Fruit fly (Drosophila melanogaster): Measurements from ENCODE around the gene CG9121.

CG9121 gene

DNA sequence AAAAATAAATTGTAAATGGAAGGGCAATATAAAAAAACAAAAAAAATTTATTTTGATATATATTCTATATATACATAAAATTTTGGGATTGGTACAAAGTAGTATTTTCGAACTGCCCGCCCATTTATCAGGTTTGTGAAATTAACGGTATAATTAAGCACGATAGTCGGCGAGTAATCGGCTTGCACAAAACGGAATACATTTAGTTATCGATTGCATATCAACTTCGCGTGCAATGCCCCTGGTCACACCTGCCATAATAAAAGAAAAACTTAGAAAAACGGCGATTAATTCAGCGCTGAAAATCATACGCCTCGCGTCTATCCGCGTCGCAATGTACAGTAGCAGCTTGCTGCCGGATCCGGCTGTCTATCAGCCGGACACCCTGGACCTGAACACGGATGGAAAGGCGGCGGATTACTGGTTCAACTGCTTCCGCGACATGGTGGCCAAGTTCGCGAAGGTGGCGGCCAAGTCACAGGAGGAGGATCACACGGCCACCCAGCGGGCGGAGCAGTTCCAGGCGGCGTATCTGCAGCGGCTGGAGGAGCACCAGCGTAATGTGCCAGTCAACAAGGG lies 43.0 kb upstream of the CG9121 start, which contains the start of gene CG5828 (continued):
- TF ChIP-seq Hmr (GFP tag; optimal IDR thresholded peaks at IDR 0.05) (no peak), row (GFP tag; IDR thresholded peaks at IDR 0.05) (peak; percentile 69), CG34422 (GFP tag; IDR thresholded peaks at IDR 0.05) (no peak), Med (GFP tag) (peak; percentile 86), ro (GFP tag; IDR thresholded peaks at IDR 0.05) (no peak), sug (tag; optimal IDR thresholded peaks at IDR 0.05) (no peak), Hey (tag; optimal IDR thresholded peaks at IDR 0.05) (no peak), CG9609 (GFP tag; optimal IDR thresholded peaks at IDR 0.05) (no peak), CG3838 (GFP tag; optimal IDR thresholded peaks at IDR 0.05) (no peak), hb (GFP tag; IDR thresholded peaks at IDR 0.05; ENCODE audit: partially characterized antibody) (peak; percentile 71; the same call in 2 of the 3 replicates), CG13624 (GFP tag; optimal IDR thresholded peaks at IDR 0.05) (no peak), tgo (GFP tag; IDR thresholded peaks at IDR 0.05) (no peak), dmrt99B (tag; optimal IDR thresholded peaks at IDR 0.05) (no peak), CG10654 (GFP tag; optimal IDR thresholded peaks at IDR 0.05) (no peak), Dad (GFP tag; optimal IDR thresholded peaks at IDR 0.05) (no peak), CG6175 (GFP tag; IDR thresholded peaks at IDR 0.05) (no peak), Meics (GFP tag; optimal IDR thresholded peaks at IDR 0.05) (no peak), Myb (GFP tag; optimal IDR thresholded peaks at IDR 0.05) (peak; percentile 45), nau (GFP tag; optimal IDR thresholded peaks at IDR 0.05) (no peak), Fer2 (tag; optimal IDR thresholded peaks at IDR 0.05) (no peak), sens-2 (GFP tag; IDR thresholded peaks at IDR 0.05) (no peak), CG17612 (GFP tag; IDR thresholded peaks at IDR 0.05) (no peak), Antp (GFP tag; optimal IDR thresholded peaks at IDR 0.05) (no peak), Scr (GFP tag; IDR thresholded peaks at IDR 0.05; ENCODE audit: partially characterized antibody) (peak; percentile 79), pb (GFP tag; optimal IDR thresholded peaks at IDR 0.05) (no peak), lab (GFP tag; optimal IDR thresholded peaks at IDR 0.05) (no peak), Bteb2 (GFP tag; optimal IDR thresholded peaks at IDR 0.05) (no peak), Jarid2 (GFP tag; optimal IDR thresholded peaks at IDR 0.05) (no peak), Max (GFP tag; optimal IDR thresholded peaks at IDR 0.05) (no peak), CG1832 (GFP tag; optimal IDR thresholded peaks at IDR 0.05) (no peak), chif (GFP tag; optimal IDR thresholded peaks at IDR 0.05) (no peak), CG12659 (GFP tag; optimal IDR thresholded peaks at IDR 0.05) (peak; percentile 47), CG8944 (GFP tag; optimal IDR thresholded peaks at IDR 0.05) (no peak), CG33213 (GFP tag; optimal IDR thresholded peaks at IDR 0.05) (no peak), tna (GFP tag; IDR thresholded peaks at IDR 0.05; ENCODE audit: partially characterized antibody) (no peak), chinmo (GFP tag; IDR thresholded peaks at IDR 0.05; ENCODE audit: partially characterized antibody) (no peak), CG12071 (GFP tag; optimal IDR thresholded peaks at IDR 0.05) (no peak), CG11398 (GFP tag; optimal IDR thresholded peaks at IDR 0.05) (no peak), Mad (GFP tag; optimal IDR thresholded peaks at IDR 0.05) (no peak), CG10267 (tag; optimal IDR thresholded peaks at IDR 0.05) (no peak), CG6254 (GFP tag; optimal IDR thresholded peaks at IDR 0.05) (no peak), schlank (tag; optimal IDR thresholded peaks at IDR 0.05) (no peak), CG12219 (GFP tag; optimal IDR thresholded peaks at IDR 0.05) (no peak), crol (GFP tag; IDR thresholded peaks at IDR 0.05) (no peak), zfh1 (GFP tag; IDR thresholded peaks at IDR 0.05) (no peak), CG14860 (GFP tag; IDR thresholded peaks at IDR 0.05; ENCODE audit: partially characterized antibody) (no peak; the same call in 2 of the 3 replicates), CG7963 (GFP tag; IDR thresholded peaks at IDR 0.05; ENCODE audit: partially characterized antibody) (peak; percentile 70), Hand (GFP tag; optimal IDR thresholded peaks at IDR 0.05) (no peak), zf30C (GFP tag; optimal IDR thresholded peaks at IDR 0.05) (no peak), toy (GFP tag; IDR thresholded peaks at IDR 0.05) (no peak)

Data from whole organism, embryonic.